Worm (Caenorhabditis elegans) whole organism, L4/young adult: ENCODE measurements around the gene arrd-15.

Experiments
- W03F9.2 ChIP-seq: fragments of 150-350 bp; optimal IDR thresholded peaks from 2 replicates; lab custom pipeline; 2014; ENCODE audit warnings: missing biosample characterization, missing genetic modification characterization
- dao-5 ChIP-seq: sonication (generic microtip); optimal IDR thresholded peaks from 2 replicates; lab custom pipeline; 2016; ENCODE audit warnings: missing genotype, missing genetic modification characterization, moderate library complexity, missing compliant biosample characterization
- him-1 ChIP-seq: sonication (generic microtip); optimal IDR thresholded peaks from 2 replicates; lab custom pipeline; 2016; ENCODE audit warnings: missing genotype, missing genetic modification reagents, missing genetic modification characterization, missing compliant biosample characterization

- TF ChIP-seq W03F9.2 (tag; lab: Kevin White, UChicago) (no peak), him-1 (tag; lab: Kevin White, UChicago) (no peak), dao-5 (tag; lab: Kevin White, UChicago) (no peak)
Measured at ce11 chrIII:8961993-8962392, 32.2 kb downstream of the arrd-15 start, which contains the start of gene grl-25.
